Fruit fly (Drosophila melanogaster): ENCODE measurements around the gene CG34428.

CG34428 gene

dm6 chr3L:13036706-13037457 is 24.7 kb upstream of the CG34428 start, which contains the start of gene Srrm1 (continued):
- no peak for TF ChIP-seq CG13894 (tag; optimal IDR thresholded peaks at IDR 0.05)
- peak; percentile 35 for TF ChIP-seq CG6272 (GFP tag; IDR thresholded peaks at IDR 0.05)
- TF ChIP-seq ewg (GFP tag; optimal IDR thresholded peaks at IDR 0.05), result peak; percentile 80
- no peak for TF ChIP-seq Elba2 (GFP tag; optimal IDR thresholded peaks at IDR 0.05)
- TF ChIP-seq Hr3 (GFP tag; optimal IDR thresholded peaks at IDR 0.05), result no peak
- TF ChIP-seq ab (GFP tag; optimal IDR thresholded peaks at IDR 0.05), result no peak
- TF ChIP-seq ato (GFP tag; IDR thresholded peaks at IDR 0.05; ENCODE audit: partially characterized antibody), result peak; percentile 82
- no peak for TF ChIP-seq CG1024 (GFP tag; IDR thresholded peaks at IDR 0.05)
- TF ChIP-seq CG4820 (GFP tag; optimal IDR thresholded peaks at IDR 0.05), result peak; percentile 21
- TF ChIP-seq kay (GFP tag; optimal IDR thresholded peaks at IDR 0.05), result no peak
- peak; percentile 92 for TF ChIP-seq bbx (GFP tag; IDR thresholded peaks at IDR 0.05; ENCODE audit: partially characterized antibody)
- no peak for TF ChIP-seq CG12219 (GFP tag; optimal IDR thresholded peaks at IDR 0.05)
- no peak for TF ChIP-seq Nf-YB (GFP tag; optimal IDR thresholded peaks at IDR 0.05)
- TF ChIP-seq Drgx (GFP tag; IDR thresholded peaks at IDR 0.05), result no peak
- TF ChIP-seq Ssrp (tag; optimal IDR thresholded peaks at IDR 0.05), result no peak
- TF ChIP-seq aop (GFP tag; IDR thresholded peaks at IDR 0.05), result no peak
- TF ChIP-seq Hsf (GFP tag; optimal IDR thresholded peaks at IDR 0.05), result peak; percentile 52
- TF ChIP-seq gem (tag; optimal IDR thresholded peaks at IDR 0.05), result peak; percentile 25
- TF ChIP-seq Mrtf (GFP tag; IDR thresholded peaks at IDR 0.05), result no peak
- TF ChIP-seq sisA (GFP tag; IDR thresholded peaks at IDR 0.05), result peak; percentile 23; the same call in 1 of the 2 replicates
- no peak for TF ChIP-seq CG12236 (GFP tag; optimal IDR thresholded peaks at IDR 0.05)
- TF ChIP-seq slbo (GFP tag; IDR thresholded peaks at IDR 0.05), result peak; percentile 59; the same call in 1 of the 2 replicates
- peak; percentile 51; the same call in 2 of the 3 replicates for TF ChIP-seq CG11560 (tag; IDR thresholded peaks at IDR 0.05)
- TF ChIP-seq fu2 (GFP tag; optimal IDR thresholded peaks at IDR 0.05), result peak; percentile 30
- no peak for TF ChIP-seq CG7556 (GFP tag; optimal IDR thresholded peaks at IDR 0.05)
- TF ChIP-seq en (GFP tag; optimal IDR thresholded peaks at IDR 0.05), result no peak
- TF ChIP-seq CG10274 (GFP tag; optimal IDR thresholded peaks at IDR 0.05), result no peak
- TF ChIP-seq Hr78 (GFP tag; optimal IDR thresholded peaks at IDR 0.05), result no peak
- TF ChIP-seq CG10147 (GFP tag; optimal IDR thresholded peaks at IDR 0.05), result no peak
- TF ChIP-seq CG18011 (GFP tag; optimal IDR thresholded peaks at IDR 0.05), result no peak
- TF ChIP-seq dan (GFP tag; IDR thresholded peaks at IDR 0.05), result no peak
- TF ChIP-seq crp (GFP tag; optimal IDR thresholded peaks at IDR 0.05), result peak in 1 of 2 experiments; percentile 20
- TF ChIP-seq Opbp (GFP tag; IDR thresholded peaks at IDR 0.05; ENCODE audit: partially characterized antibody), result peak; percentile 93
- peak; percentile 3 for TF ChIP-seq CG18599 (GFP tag; optimal IDR thresholded peaks at IDR 0.05)
- no peak for TF ChIP-seq org-1 (GFP tag; optimal IDR thresholded peaks at IDR 0.05)
- peak; percentile 52 for TF ChIP-seq gro (GFP tag; optimal IDR thresholded peaks at IDR 0.05)
- no peak for TF ChIP-seq CG13123 (GFP tag; optimal IDR thresholded peaks at IDR 0.05)
- TF ChIP-seq ci (GFP tag; IDR thresholded peaks at IDR 0.05), result peak; percentile 83
- TF ChIP-seq zfh2 (GFP tag; optimal IDR thresholded peaks at IDR 0.05), result peak; percentile 61
- TF ChIP-seq unc-4 (GFP tag; IDR thresholded peaks at IDR 0.05; ENCODE audit: partially characterized antibody), result peak; percentile 90
- TF ChIP-seq Bteb2 (GFP tag; optimal IDR thresholded peaks at IDR 0.05), result peak; percentile 20
- peak; percentile 48; the same call in 1 of the 3 replicates for TF ChIP-seq CG17361 (GFP tag; IDR thresholded peaks at IDR 0.05)
- TF ChIP-seq CoRest (tag; optimal IDR thresholded peaks at IDR 0.05), result peak; percentile 65
- peak; percentile 38 for TF ChIP-seq CG33557 (GFP tag; optimal IDR thresholded peaks at IDR 0.05)
- no peak for TF ChIP-seq CG7271 (tag; optimal IDR thresholded peaks at IDR 0.05)
- peak; percentile 55; the same call in 2 of the 4 replicates for TF ChIP-seq Gug (GFP tag; IDR thresholded peaks at IDR 0.05)
- no peak for TF ChIP-seq psq (GFP tag; optimal IDR thresholded peaks at IDR 0.05)
- TF ChIP-seq CG1602 (GFP tag; optimal IDR thresholded peaks at IDR 0.05), result no peak
- no peak for TF ChIP-seq schlank (tag; optimal IDR thresholded peaks at IDR 0.05)

Data from whole organism, embryonic.